Fruit fly (Drosophila melanogaster) whole organism, embryonic: Measurements from ENCODE around the gene CG14535.
A peak's percentile ranks its signal among the peaks of the same experiment; 100 is the strongest.

ENCODE experiments used
- Adf1 ChIP-seq: fragments of 200-800 bp; sonication (Bioruptor generic); IDR thresholded peaks from 2 replicates; pipeline ENCODE4 v1.3.6; 2022; ENCODE audit warnings: missing biosample characterization, missing genetic modification characterization
- Antp ChIP-seq: fragments of 200-800 bp; sonication (Bioruptor generic); optimal IDR thresholded peaks from 3 replicates; lab custom pipeline; 2016; ENCODE audit warnings: missing biosample characterization, missing genetic modification characterization
- B-H1 ChIP-seq: fragments of 200-800 bp; sonication (Bioruptor generic); IDR thresholded peaks from 3 replicates; pipeline ENCODE4 v1.3.6; 2022; ENCODE audit warnings: missing biosample characterization, missing genetic modification characterization
- CG1024 ChIP-seq: fragments of 200-800 bp; sonication (Bioruptor generic); IDR thresholded peaks from 2 replicates; pipeline ENCODE4 v1.3.6; 2022; ENCODE audit warnings: missing biosample characterization, missing genetic modification characterization
- CG10267 ChIP-seq: fragments of 200-800 bp; sonication (Bioruptor generic); optimal IDR thresholded peaks from 2 replicates; lab custom pipeline; 2018; ENCODE audit warnings: missing biosample characterization, mild to moderate bottlenecking, missing genetic modification characterization, moderate library complexity
- CG10321 ChIP-seq: fragments of 200-800 bp; sonication (Bioruptor generic); IDR thresholded peaks from 2 replicates; pipeline ENCODE4 v1.3.6; 2022; ENCODE audit warnings: missing biosample characterization, missing genetic modification characterization
- CG10543 ChIP-seq: fragments of 200-800 bp; sonication (Bioruptor generic); optimal IDR thresholded peaks from 3 replicates; lab custom pipeline; 2017; ENCODE audit warnings: missing biosample characterization, mild to moderate bottlenecking, missing genetic modification characterization, moderate library complexity
- CG12299 ChIP-seq: fragments of 200-800 bp; sonication (Bioruptor generic); optimal IDR thresholded peaks from 2 replicates; lab custom pipeline; 2018; ENCODE audit warnings: missing biosample characterization, mild to moderate bottlenecking, missing genetic modification characterization
- CG13123 ChIP-seq: fragments of 200-800 bp; sonication (Bioruptor generic); optimal IDR thresholded peaks from 2 replicates; lab custom pipeline; 2016; ENCODE audit warnings: missing biosample characterization, missing genetic modification characterization
- CG13296 ChIP-seq: fragments of 200-800 bp; sonication (Bioruptor generic); optimal IDR thresholded peaks from 3 replicates; lab custom pipeline; 2018; ENCODE audit warnings: missing biosample characterization, mild to moderate bottlenecking, missing genetic modification characterization
- CG13894 ChIP-seq: fragments of 200-800 bp; sonication (Bioruptor generic); optimal IDR thresholded peaks from 3 replicates; lab custom pipeline; 2018; ENCODE audit warnings: missing biosample characterization, mild to moderate bottlenecking, missing genetic modification characterization, moderate library complexity
- CG15696 ChIP-seq: fragments of 200-800 bp; sonication (Bioruptor generic); optimal IDR thresholded peaks from 2 replicates; lab custom pipeline; 2019; ENCODE audit warnings: missing biosample characterization, mild to moderate bottlenecking, missing genetic modification characterization, moderate library complexity
- CG17186 ChIP-seq: fragments of 200-800 bp; sonication (Bioruptor generic); optimal IDR thresholded peaks from 3 replicates; lab custom pipeline; 2017; ENCODE audit warnings: missing biosample characterization, missing genetic modification reagents, missing genetic modification characterization
- CG17328 ChIP-seq: fragments of 200-800 bp; sonication (Bioruptor generic); IDR thresholded peaks from 2 replicates; pipeline ENCODE4 v1.3.6; 2022; ENCODE audit warnings: missing biosample characterization, missing genetic modification characterization
- CG17361 ChIP-seq: fragments of 200-800 bp; sonication (Bioruptor generic); IDR thresholded peaks from 3 replicates; pipeline ENCODE4 v1.3.6; 2022; ENCODE audit warnings: missing biosample characterization, missing genetic modification characterization
- CG2202 ChIP-seq: fragments of 200-800 bp; sonication (Bioruptor generic); optimal IDR thresholded peaks from 2 replicates; lab custom pipeline; 2018; ENCODE audit warnings: missing biosample characterization, mild to moderate bottlenecking, missing genetic modification characterization
- CG2875 ChIP-seq: fragments of 200-800 bp; sonication (Bioruptor generic); optimal IDR thresholded peaks from 2 replicates; lab custom pipeline; 2017; ENCODE audit warnings: missing biosample characterization, mild to moderate bottlenecking, missing genetic modification characterization, missing genetic modification reagents
- CG32532 ChIP-seq: fragments of 200-800 bp; sonication (Bioruptor generic); IDR thresholded peaks from 2 replicates; pipeline ENCODE4 v1.3.6; 2022; ENCODE audit warnings: missing biosample characterization, missing genetic modification characterization
- CG4328 ChIP-seq: fragments of 200-800 bp; sonication (Bioruptor generic); optimal IDR thresholded peaks from 3 replicates; lab custom pipeline; 2017; ENCODE audit warnings: missing biosample characterization, missing genetic modification reagents, missing genetic modification characterization
- CG6654 ChIP-seq: fragments of 200-800 bp; sonication (Bioruptor generic); optimal IDR thresholded peaks from 2 replicates; lab custom pipeline; 2017; ENCODE audit warnings: missing biosample characterization, mild to moderate bottlenecking, missing genetic modification characterization
- CG8388 ChIP-seq: fragments of 200-800 bp; sonication (Bioruptor generic); optimal IDR thresholded peaks from 2 replicates; lab custom pipeline; 2019; ENCODE audit warnings: missing biosample characterization, mild to moderate bottlenecking, missing genetic modification characterization, moderate library complexity
- CTCF ChIP-seq: fragments of 200-800 bp; sonication (Bioruptor generic); optimal IDR thresholded peaks from 2 replicates; lab custom pipeline; 2017; ENCODE audit warnings: missing biosample characterization, mild to moderate bottlenecking, missing genetic modification characterization, moderate library complexity
- Camta ChIP-seq: fragments of 200-800 bp; sonication (Bioruptor generic); optimal IDR thresholded peaks from 2 replicates; lab custom pipeline; 2016; ENCODE audit warnings: missing biosample characterization, missing genetic modification characterization
- D19A ChIP-seq: fragments of 200-800 bp; optimal IDR thresholded peaks from 3 replicates; lab custom pipeline; 2019; ENCODE audit warnings: missing biosample characterization, mild to moderate bottlenecking, missing genetic modification characterization, moderate library complexity
- Doc2 ChIP-seq: fragments of 200-800 bp; sonication (Bioruptor generic); IDR thresholded peaks from 2 replicates; pipeline ENCODE4 v1.3.6; 2022; ENCODE audit warnings: missing biosample characterization, missing genetic modification characterization
- Drgx ChIP-seq: fragments of 200-800 bp; sonication (Bioruptor generic); IDR thresholded peaks from 2 replicates; pipeline ENCODE4 v1.3.6; 2022; ENCODE audit warnings: missing biosample characterization, missing genetic modification characterization
- Ets97D ChIP-seq: fragments of 200-800 bp; sonication (Bioruptor generic); optimal IDR thresholded peaks from 3 replicates; lab custom pipeline; 2016; ENCODE audit warnings: missing biosample characterization, missing genetic modification characterization
- Fer2 ChIP-seq: fragments of 200-800 bp; sonication (Bioruptor generic); optimal IDR thresholded peaks from 2 replicates; lab custom pipeline; 2018; ENCODE audit warnings: missing biosample characterization, mild to moderate bottlenecking, missing genetic modification characterization, moderate library complexity
- HLH54F ChIP-seq: fragments of 200-800 bp; sonication (Bioruptor generic); optimal IDR thresholded peaks from 3 replicates; lab custom pipeline; 2016; ENCODE audit warnings: missing biosample characterization, missing genetic modification characterization
- NC2α ChIP-seq: fragments of 200-800 bp; sonication (Bioruptor generic); optimal IDR thresholded peaks from 2 replicates; lab custom pipeline; 2016; ENCODE audit warnings: missing biosample characterization, missing genetic modification characterization
- NFAT ChIP-seq: fragments of 200-800 bp; sonication (Bioruptor generic); IDR thresholded peaks from 2 replicates; pipeline ENCODE4 v1.3.6; 2022; ENCODE audit warnings: missing biosample characterization, missing genetic modification characterization
- Nf-YA ChIP-seq: fragments of 200-800 bp; sonication (Bioruptor generic); IDR thresholded peaks from 2 replicates; pipeline ENCODE4 v1.3.6; 2022; ENCODE audit warnings: missing biosample characterization, missing genetic modification characterization
- Oaz ChIP-seq: fragments of 200-800 bp; sonication (Bioruptor generic); IDR thresholded peaks from 2 replicates; pipeline ENCODE4 v1.3.6; 2022; ENCODE audit warnings: missing biosample characterization, missing genetic modification characterization
- TFAM ChIP-seq: fragments of 200-800 bp; sonication (Bioruptor generic); optimal IDR thresholded peaks from 2 replicates; lab custom pipeline; 2017; ENCODE audit warnings: missing biosample characterization, missing genetic modification characterization, inconsistent platforms
- Xbp1 ChIP-seq: fragments of 200-800 bp; sonication (Bioruptor generic); optimal IDR thresholded peaks from 3 replicates; lab custom pipeline; 2016; ENCODE audit warnings: missing biosample characterization, mild to moderate bottlenecking, missing genetic modification characterization
- amos ChIP-seq: fragments of 200-800 bp; sonication (Bioruptor generic); IDR thresholded peaks from 2 replicates; pipeline ENCODE4 v1.3.6; 2022; ENCODE audit warnings: missing biosample characterization, missing genetic modification characterization; ENCODE audit not compliant: partially characterized antibody
- bbx ChIP-seq: fragments of 200-800 bp; sonication (Bioruptor generic); IDR thresholded peaks from 2 replicates; pipeline ENCODE4 v1.3.6; 2022; ENCODE audit warnings: missing biosample characterization, missing genetic modification characterization; ENCODE audit not compliant: partially characterized antibody
- cas ChIP-seq: fragments of 200-800 bp; sonication (Bioruptor generic); IDR thresholded peaks from 2 replicates; pipeline ENCODE4 v1.3.6; 2022; ENCODE audit warnings: missing biosample characterization, missing genetic modification characterization
- croc ChIP-seq: fragments of 200-800 bp; sonication (Bioruptor generic); conservative IDR thresholded peaks from 3 replicates; pipeline ENCODE4 v1.3.6; 2022; ENCODE audit warnings: missing biosample characterization, missing genetic modification characterization
- gcm ChIP-seq: fragments of 200-800 bp; sonication (Bioruptor generic); optimal IDR thresholded peaks from 2 replicates; lab custom pipeline; 2019; ENCODE audit warnings: missing biosample characterization, mild to moderate bottlenecking, missing genetic modification characterization, moderate library complexity
- gsb-n ChIP-seq: fragments of 200-800 bp; sonication (Bioruptor generic); optimal IDR thresholded peaks from 3 replicates; lab custom pipeline; 2018; ENCODE audit warnings: missing biosample characterization, mild to moderate bottlenecking, missing genetic modification characterization
- inv ChIP-seq: fragments of 200-800 bp; sonication (Bioruptor generic); IDR thresholded peaks from 2 replicates; pipeline ENCODE4 v1.3.6; 2022; ENCODE audit warnings: missing biosample characterization, missing genetic modification characterization; ENCODE audit not compliant: partially characterized antibody
- jing ChIP-seq: fragments of 200-800 bp; sonication (Bioruptor generic); optimal IDR thresholded peaks from 2 replicates; lab custom pipeline; 2018; ENCODE audit warnings: missing biosample characterization, mild to moderate bottlenecking, missing genetic modification characterization
- kay ChIP-seq: fragments of 200-800 bp; sonication (Bioruptor generic); optimal IDR thresholded peaks from 2 replicates; lab custom pipeline; 2016; ENCODE audit warnings: missing biosample characterization, missing genetic modification characterization
- klu ChIP-seq: fragments of 200-800 bp; sonication (Bioruptor generic); IDR thresholded peaks from 2 replicates; pipeline ENCODE4 v1.3.6; 2022; ENCODE audit warnings: missing biosample characterization, missing genetic modification characterization
- org-1 ChIP-seq: fragments of 200-800 bp; sonication (Bioruptor generic); optimal IDR thresholded peaks from 2 replicates; lab custom pipeline; 2017; ENCODE audit warnings: missing biosample characterization, missing genetic modification characterization
- peb ChIP-seq: fragments of 200-800 bp; sonication (Bioruptor generic); IDR thresholded peaks from 2 replicates; pipeline ENCODE4 v1.3.6; 2022; ENCODE audit warnings: missing biosample characterization, missing genetic modification characterization
- phol ChIP-seq: fragments of 200-800 bp; sonication (Bioruptor generic); optimal IDR thresholded peaks from 3 replicates; lab custom pipeline; 2018; ENCODE audit warnings: missing biosample characterization, mild to moderate bottlenecking, missing genetic modification characterization, moderate library complexity
- pros ChIP-seq: fragments of 200-800 bp; sonication (Bioruptor generic); optimal IDR thresholded peaks from 3 replicates; lab custom pipeline; 2019; ENCODE audit warnings: missing biosample characterization, mild to moderate bottlenecking, missing genetic modification characterization, moderate library complexity
- salm ChIP-seq: fragments of 200-800 bp; sonication (Bioruptor generic); optimal IDR thresholded peaks from 2 replicates; lab custom pipeline; 2018; ENCODE audit warnings: missing biosample characterization, mild to moderate bottlenecking, missing genetic modification characterization
- sima ChIP-seq: fragments of 200-800 bp; sonication (Bioruptor generic); optimal IDR thresholded peaks from 2 replicates; lab custom pipeline; 2016; ENCODE audit warnings: missing biosample characterization, missing genetic modification characterization
- tin ChIP-seq: fragments of 200-800 bp; sonication (Bioruptor generic); optimal IDR thresholded peaks from 3 replicates; lab custom pipeline; 2016; ENCODE audit warnings: missing biosample characterization, missing genetic modification characterization

CG14535 gene

DNA sequence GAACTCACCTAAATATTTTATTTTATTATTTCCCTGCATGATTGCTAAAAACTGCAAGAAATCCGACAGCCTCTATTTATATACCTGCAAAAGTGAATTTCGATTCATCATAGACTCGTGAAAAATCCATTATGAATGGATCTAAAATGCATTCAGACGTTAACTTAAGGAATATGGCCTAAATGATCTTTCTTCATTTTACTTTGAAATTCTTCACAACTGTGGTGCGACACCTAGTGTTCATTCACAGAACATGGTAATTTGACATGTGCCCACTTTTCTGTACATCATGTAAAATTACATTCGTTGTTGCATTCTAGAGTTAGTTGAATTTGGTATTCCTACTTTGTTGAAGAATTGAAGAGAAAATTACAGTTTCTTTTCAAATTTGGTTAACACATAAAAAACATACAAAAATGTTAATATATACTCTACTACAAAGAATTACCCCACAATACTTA is 35.4 kb upstream of the CG14535 start, which contains the start of gene Spn28Db (continued):
- peak; percentile 36 for TF ChIP-seq Xbp1 (GFP tag; lab: Kevin White, UChicago)
- no peak for TF ChIP-seq CG2202
- TF ChIP-seq inv, result peak; percentile 31; the same call in 1 of the 2 replicates
- TF ChIP-seq Nf-YA (GFP tag; lab: Robert Waterston, UW), result no peak
- no peak for TF ChIP-seq CG1024 (GFP tag; lab: Robert Waterston, UW)
- no peak for TF ChIP-seq kay (GFP tag; lab: Kevin White, UChicago)
- no peak for TF ChIP-seq Camta (GFP tag; lab: Kevin White, UChicago)
- TF ChIP-seq Doc2 (GFP tag; lab: Robert Waterston, UW), result no peak
- TF ChIP-seq CG10321 (GFP tag; lab: Robert Waterston, UW), result no peak
- TF ChIP-seq amos (GFP tag; lab: Robert Waterston, UW), result peak; percentile 80
- peak; percentile 1 for TF ChIP-seq gsb-n (tag; lab: Kevin White, UChicago)
- TF ChIP-seq bbx (GFP tag; lab: Robert Waterston, UW), result 0 out of 2 replicates have a peak, but pooled peaks have one; percentile 14
- no peak for TF ChIP-seq CG13894 (tag; lab: Kevin White, UChicago)
- no peak for TF ChIP-seq Oaz (GFP tag; lab: Robert Waterston, UW)
- TF ChIP-seq Ets97D, result peak; percentile 1
- no peak for TF ChIP-seq cas
- peak; percentile 22 for TF ChIP-seq CG10267 (tag; lab: Kevin White, UChicago)
- no peak for TF ChIP-seq NC2α (GFP tag; lab: Kevin White, UChicago)
- TF ChIP-seq CG2875 (GFP tag; lab: Kevin White, UChicago), result no peak
- no peak for TF ChIP-seq CG4328
- no peak for TF ChIP-seq org-1
- TF ChIP-seq CG32532 (GFP tag; lab: Robert Waterston, UW), result peak; percentile 14; the same call in 1 of the 2 replicates
- no peak for TF ChIP-seq Drgx (GFP tag; lab: Robert Waterston, UW)
- TF ChIP-seq jing, result no peak
- peak; percentile 11 for TF ChIP-seq phol (tag; lab: Kevin White, UChicago)
- no peak for TF ChIP-seq CG12299 (tag; lab: Kevin White, UChicago)
- TF ChIP-seq TFAM (GFP tag; lab: Kevin White, UChicago), result no peak
- no peak for TF ChIP-seq peb (GFP tag; lab: Robert Waterston, UW)
- no peak for TF ChIP-seq sima (GFP tag; lab: Kevin White, UChicago)
- TF ChIP-seq NFAT (GFP tag; lab: Robert Waterston, UW), result peak; percentile 58; the same call in 1 of the 2 replicates
- TF ChIP-seq CG17186 (GFP tag; lab: Kevin White, UChicago), result no peak
- no peak for TF ChIP-seq croc (GFP tag; lab: Robert Waterston, UW)
- no peak for TF ChIP-seq CG17328 (GFP tag; lab: Robert Waterston, UW)
- no peak for TF ChIP-seq Fer2 (tag; lab: Kevin White, UChicago)
- peak; percentile 1 for TF ChIP-seq CG13123 (GFP tag; lab: Kevin White, UChicago)
- TF ChIP-seq B-H1, result no peak
- no peak for TF ChIP-seq pros (GFP tag; lab: Kevin White, UChicago)
- TF ChIP-seq CG15696, result peak; percentile 8
- no peak for TF ChIP-seq CG10543 (GFP tag; lab: Kevin White, UChicago)
- peak; percentile 97 for TF ChIP-seq CTCF (GFP tag; lab: Kevin White, UChicago)
- no peak for TF ChIP-seq CG17361 (GFP tag; lab: Robert Waterston, UW)
- TF ChIP-seq tin (GFP tag; lab: Kevin White, UChicago), result no peak
- TF ChIP-seq Antp, result no peak
- TF ChIP-seq CG6654 (GFP tag; lab: Kevin White, UChicago), result no peak
- TF ChIP-seq CG13296 (GFP tag; lab: Kevin White, UChicago), result no peak
- no peak for TF ChIP-seq gcm (GFP tag; lab: Kevin White, UChicago)
- no peak for TF ChIP-seq klu
- no peak for TF ChIP-seq salm (tag; lab: Kevin White, UChicago)
- TF ChIP-seq D19A, result peak; percentile 3
- TF ChIP-seq Adf1 (GFP tag; lab: Robert Waterston, UW), result no peak
- TF ChIP-seq CG8388 (GFP tag; lab: Kevin White, UChicago), result no peak
- TF ChIP-seq HLH54F (GFP tag; lab: Kevin White, UChicago), result peak; percentile 27
